Worm (Caenorhabditis elegans) whole organism, late embryonic: Measurements from ENCODE around the gene ogdh-2.

Source experiments
- C38D4.7 ChIP-seq: fragments of 200-800 bp; sonication (Bioruptor generic); optimal IDR thresholded peaks from 2 replicates; lab custom pipeline; 2018; ENCODE audit warnings: mild to moderate bottlenecking, missing genetic modification characterization, moderate library complexity, missing compliant biosample characterization
- elt-2 ChIP-seq: sonication (generic microtip); optimal IDR thresholded peaks from 2 replicates; lab custom pipeline; 2016; ENCODE audit warnings: missing genetic modification reagents, missing genetic modification characterization, missing compliant biosample characterization
- lim-6 ChIP-seq: sonication (generic microtip); optimal IDR thresholded peaks from 2 replicates; lab custom pipeline; 2016; ENCODE audit warnings: missing genetic modification characterization, missing compliant biosample characterization
- odd-2 ChIP-seq: sonication (generic microtip); optimal IDR thresholded peaks from 2 replicates; lab custom pipeline; 2017; ENCODE audit warnings: antibody characterized with exemption, mild to moderate bottlenecking, missing genetic modification characterization, missing compliant biosample characterization
- pax-1 ChIP-seq: fragments of 150-350 bp; optimal IDR thresholded peaks from 2 replicates; lab custom pipeline; 2014; ENCODE audit warnings: missing biosample characterization, missing genetic modification characterization
- pha-4 ChIP-seq: fragments of 150-350 bp; optimal IDR thresholded peaks from 2 replicates; lab custom pipeline; 2018; ENCODE audit warnings: missing biosample characterization, missing genetic modification reagents, missing genetic modification characterization
- sox-2 ChIP-seq: fragments of 200-800 bp; sonication (Bioruptor generic); IDR thresholded peaks from 2 replicates; pipeline ENCODE4 v1.3.6; 2022; ENCODE audit warnings: missing genetic modification reagents, missing genetic modification characterization, missing compliant biosample characterization
- tbx-2 ChIP-seq: sonication (generic microtip); optimal IDR thresholded peaks from 2 replicates; lab custom pipeline; 2016; ENCODE audit warnings: missing genetic modification characterization, missing compliant biosample characterization

- TF ChIP-seq C38D4.7 (GFP tag; lab: Kevin White, UChicago) (no peak), lim-6 (no peak), sox-2 (GFP tag; lab: Robert Waterston, UW) (no peak), tbx-2 (no peak), elt-2 (peak; percentile 13), pha-4 (tag; lab: Kevin White, UChicago) (no peak), pax-1 (no peak), odd-2 (no peak)
Measured at ce11 chrV:12208678-12209077, 14.4 kb downstream of the ogdh-2 start.
